Worm (Caenorhabditis elegans) whole organism, young adult: ENCODE data around the gene npa-1.
A peak's percentile ranks its signal among the peaks of the same experiment; 100 is the strongest.

Source experiments
- B0019.2 ChIP-seq: fragments of 200-800 bp; sonication (Bioruptor generic); conservative IDR thresholded peaks from 2 replicates; pipeline ENCODE4 v1.3.6; 2022; ENCODE audit warnings: missing genetic modification reagents, missing genetic modification characterization, missing compliant biosample characterization
- B0261.1 ChIP-seq: sonication (generic microtip); optimal IDR thresholded peaks from 2 replicates; lab custom pipeline; 2016; ENCODE audit warnings: mild to moderate bottlenecking, missing genetic modification characterization, moderate library complexity, missing compliant biosample characterization
- C17E4.6 ChIP-seq: fragments of 200-800 bp; sonication (Bioruptor generic); IDR thresholded peaks from 2 replicates; pipeline ENCODE4 v1.3.6; 2022; ENCODE audit warnings: missing genetic modification reagents, missing genetic modification characterization, missing compliant biosample characterization
- F33H1.4 ChIP-seq: fragments of 200-800 bp; sonication (Bioruptor generic); IDR thresholded peaks from 2 replicates; pipeline ENCODE4 v1.3.6; 2022; ENCODE audit warnings: missing genetic modification reagents, missing genetic modification characterization, missing compliant biosample characterization
- F55B11.4 ChIP-seq: sonication (generic microtip); optimal IDR thresholded peaks from 2 replicates; lab custom pipeline; 2016; ENCODE audit warnings: missing compliant biosample characterization, missing genetic modification characterization, borderline replicate concordance; ENCODE audit not compliant: insufficient read depth
- K11D2.4 ChIP-seq: fragments of 200-800 bp; sonication (Bioruptor generic); IDR thresholded peaks from 2 replicates; pipeline ENCODE4 v1.3.6; 2022; ENCODE audit warnings: missing genetic modification reagents, missing genetic modification characterization, missing compliant biosample characterization
- K12H6.12 ChIP-seq: fragments of 200-800 bp; sonication (Bioruptor generic); optimal IDR thresholded peaks from 2 replicates; lab custom pipeline; 2018; ENCODE audit warnings: mild to moderate bottlenecking, missing genetic modification characterization, missing compliant biosample characterization
- Y53G8AR.9 ChIP-seq: fragments of 200-800 bp; sonication (Bioruptor generic); conservative IDR thresholded peaks from 2 replicates; pipeline ENCODE4 v1.3.6; 2022; ENCODE audit warnings: missing genetic modification reagents, missing genetic modification characterization, missing compliant biosample characterization
- Y79H2A.3 ChIP-seq: fragments of 200-800 bp; sonication (Bioruptor generic); conservative IDR thresholded peaks from 2 replicates; pipeline ENCODE4 v1.3.6; 2022; ENCODE audit warnings: missing genetic modification reagents, missing genetic modification characterization, missing compliant biosample characterization
- Y95B8A.8 ChIP-seq: fragments of 200-800 bp; sonication (Bioruptor generic); IDR thresholded peaks from 2 replicates; pipeline ENCODE4 v1.3.6; 2022; ENCODE audit warnings: missing genetic modification reagents, missing genetic modification characterization, missing compliant biosample characterization
- ZK185.1 ChIP-seq: sonication (generic microtip); optimal IDR thresholded peaks from 2 replicates; lab custom pipeline; 2016; ENCODE audit warnings: mild to moderate bottlenecking, missing genetic modification characterization, missing compliant biosample characterization; ENCODE audit not compliant: poor library complexity, severe bottlenecking
- cebp-1 ChIP-seq, 2 experiments: fragments of 200-800 bp in 1 of 2; sonication (Bioruptor generic) in 1 of 2; sonication (generic microtip) in 1 of 2; IDR thresholded peaks in 1 of 2; optimal IDR thresholded peaks in 1 of 2; 2 replicates each; pipeline versions ENCODE4 v1.3.6 to Lab custom; 2017 to 2022; ENCODE audit warnings: missing compliant biosample characterization in 2 of 2, missing genetic modification characterization in 2 of 2, mild to moderate bottlenecking in 1 of 2, missing genetic modification reagents in 1 of 2, moderate library complexity in 1 of 2
- ceh-100 ChIP-seq: fragments of 200-800 bp; sonication (Bioruptor generic); IDR thresholded peaks from 2 replicates; pipeline ENCODE4 v1.3.6; 2022; ENCODE audit warnings: missing genetic modification reagents, missing genetic modification characterization, missing compliant biosample characterization
- ceh-27 ChIP-seq: fragments of 200-800 bp; sonication (Bioruptor generic); optimal IDR thresholded peaks from 2 replicates; lab custom pipeline; 2018; ENCODE audit warnings: mild to moderate bottlenecking, missing genetic modification characterization, moderate library complexity, missing compliant biosample characterization
- dpff-1 ChIP-seq: sonication (generic microtip); optimal IDR thresholded peaks from 2 replicates; lab custom pipeline; 2017; ENCODE audit warnings: mild to moderate bottlenecking, missing genetic modification characterization, missing compliant biosample characterization
- efl-1 ChIP-seq: fragments of 150-350 bp; optimal IDR thresholded peaks from 2 replicates; lab custom pipeline; 2014; ENCODE audit warnings: missing biosample characterization, missing genetic modification reagents, missing genetic modification characterization
- egrh-3 ChIP-seq: fragments of 200-800 bp; sonication (Bioruptor generic); IDR thresholded peaks from 2 replicates; pipeline ENCODE4 v1.3.6; 2022; ENCODE audit warnings: missing genetic modification reagents, missing genetic modification characterization, missing compliant biosample characterization
- him-1 ChIP-seq: sonication (generic microtip); optimal IDR thresholded peaks from 2 replicates; lab custom pipeline; 2016; ENCODE audit warnings: missing genotype, missing genetic modification reagents, missing genetic modification characterization, missing compliant biosample characterization
- hlh-26 ChIP-seq: fragments of 200-800 bp; sonication (Bioruptor generic); conservative IDR thresholded peaks from 2 replicates; pipeline ENCODE4 v1.3.6; 2022; ENCODE audit warnings: missing genetic modification reagents, missing genetic modification characterization, missing compliant biosample characterization
- hmg-1.2 ChIP-seq: fragments of 200-800 bp; sonication (Bioruptor generic); IDR thresholded peaks from 2 replicates; pipeline ENCODE4 v1.3.6; 2022; ENCODE audit warnings: missing genetic modification reagents, missing genetic modification characterization, missing compliant biosample characterization
- lin-26 ChIP-seq: fragments of 200-800 bp; sonication (Bioruptor generic); IDR thresholded peaks from 2 replicates; pipeline ENCODE4 v1.3.6; 2022; ENCODE audit warnings: missing genetic modification reagents, missing genetic modification characterization, missing compliant biosample characterization
- lsl-1 ChIP-seq: fragments of 200-800 bp; sonication (Bioruptor generic); optimal IDR thresholded peaks from 2 replicates; lab custom pipeline; 2018; ENCODE audit warnings: mild to moderate bottlenecking, missing genetic modification characterization, moderate library complexity, missing compliant biosample characterization
- madf-6 ChIP-seq: fragments of 200-800 bp; sonication (Bioruptor generic); IDR thresholded peaks from 2 replicates; pipeline ENCODE4 v1.3.6; 2022; ENCODE audit warnings: missing genetic modification reagents, missing genetic modification characterization, missing compliant biosample characterization
- madf-8 ChIP-seq: fragments of 200-800 bp; sonication (Bioruptor generic); conservative IDR thresholded peaks from 2 replicates; pipeline ENCODE4 v1.3.6; 2022; ENCODE audit warnings: missing genetic modification reagents, missing genetic modification characterization, missing compliant biosample characterization
- mes-4 ChIP-seq: sonication (generic microtip); optimal IDR thresholded peaks from 2 replicates; lab custom pipeline; 2016; ENCODE audit warnings: missing genotype, missing genetic modification characterization, missing compliant biosample characterization
- nfyb-1 ChIP-seq: fragments of 200-800 bp; sonication (Bioruptor generic); IDR thresholded peaks from 2 replicates; pipeline ENCODE4 v1.3.6; 2022; ENCODE audit warnings: missing genetic modification reagents, missing genetic modification characterization, missing compliant biosample characterization
- nhr-120 ChIP-seq: fragments of 200-800 bp; sonication (Bioruptor generic); IDR thresholded peaks from 2 replicates; pipeline ENCODE4 v1.3.6; 2022; ENCODE audit warnings: missing genetic modification characterization, missing compliant biosample characterization
- nhr-27 ChIP-seq: fragments of 200-800 bp; sonication (Bioruptor generic); optimal IDR thresholded peaks from 2 replicates; lab custom pipeline; 2018; ENCODE audit warnings: mild to moderate bottlenecking, missing genetic modification characterization, moderate library complexity, missing compliant biosample characterization
- rec-8 ChIP-seq, 2 experiments: sonication (generic microtip); optimal IDR thresholded peaks; 2 replicates each; lab custom pipeline; 2016; ENCODE audit warnings: mild to moderate bottlenecking in 2 of 2, missing genetic modification characterization in 2 of 2, missing genetic modification reagents in 2 of 2, missing genotype in 2 of 2, missing biosample characterization in 1 of 2, missing compliant biosample characterization in 1 of 2, moderate library complexity in 1 of 2
- repo-1 ChIP-seq: sonication (generic microtip); optimal IDR thresholded peaks from 2 replicates; lab custom pipeline; 2017; ENCODE audit warnings: mild to moderate bottlenecking, missing genetic modification characterization, missing compliant biosample characterization
- rpc-1 ChIP-seq, 2 experiments: fragments of 150-350 bp in 1 of 2; sonication (generic microtip) in 1 of 2; optimal IDR thresholded peaks; 2 replicates each; lab custom pipeline; 2014 to 2018; ENCODE audit warnings: missing biosample characterization in 1 of 2, missing genetic modification characterization in 1 of 2, missing genetic modification reagents in 1 of 2, missing genotype in 1 of 2
- sdz-38 ChIP-seq: sonication (generic microtip); optimal IDR thresholded peaks from 2 replicates; lab custom pipeline; 2016; ENCODE audit warnings: missing genotype, missing genetic modification characterization, missing compliant biosample characterization
- snpc-4 ChIP-seq, 5 experiments: fragments of 150-350 bp in 1 of 5; sonication (generic microtip) in 4 of 5; optimal IDR thresholded peaks; 2 replicates each; lab custom pipeline; 2014 to 2018; ENCODE audit warnings: missing genetic modification characterization in 5 of 5, missing biosample characterization in 3 of 5, antibody characterized with exemption in 2 of 5, mild to moderate bottlenecking in 2 of 5, missing compliant biosample characterization in 2 of 5, missing genotype in 2 of 5, moderate library complexity in 2 of 5, missing genetic modification reagents in 1 of 5
- sptf-2 ChIP-seq: fragments of 200-800 bp; sonication (Bioruptor generic); optimal IDR thresholded peaks from 2 replicates; lab custom pipeline; 2018; ENCODE audit warnings: mild to moderate bottlenecking, missing genetic modification characterization, missing compliant biosample characterization
- tbp1 ChIP-seq: fragments of 200-800 bp; sonication (Bioruptor generic); optimal IDR thresholded peaks from 2 replicates; lab custom pipeline; 2018; ENCODE audit warnings: mild to moderate bottlenecking, missing genetic modification characterization, missing compliant biosample characterization
- tbx-9 ChIP-seq: sonication (generic microtip); optimal IDR thresholded peaks from 2 replicates; lab custom pipeline; 2016; ENCODE audit warnings: borderline replicate concordance, missing genetic modification characterization, inconsistent platforms, missing compliant biosample characterization
- unc-130 ChIP-seq: sonication (generic microtip); optimal IDR thresholded peaks from 2 replicates; lab custom pipeline; 2016; ENCODE audit warnings: missing genetic modification reagents, missing genetic modification characterization, missing compliant biosample characterization
- ztf-22 ChIP-seq: fragments of 200-800 bp; sonication (Bioruptor generic); optimal IDR thresholded peaks from 2 replicates; lab custom pipeline; 2018; ENCODE audit warnings: mild to moderate bottlenecking, missing genetic modification characterization, moderate library complexity, missing compliant biosample characterization
- ztf-25 ChIP-seq: fragments of 200-800 bp; sonication (Bioruptor generic); IDR thresholded peaks from 2 replicates; pipeline ENCODE4 v1.3.6; 2022; ENCODE audit warnings: missing genetic modification reagents, missing genetic modification characterization, missing compliant biosample characterization

The npa-1 gene

ce11 chrV:7069605-7070004 lies 6.0 kb upstream of the npa-1 start:
- peak; percentile 85 for TF ChIP-seq tbp1
- no peak for TF ChIP-seq repo-1 (tag; lab: Kevin White, UChicago)
- no peak for TF ChIP-seq K11D2.4
- no peak for TF ChIP-seq snpc-4 (GFP tag; optimal IDR thresholded peaks at IDR 0.05; lab: Kevin White, UChicago)
- TF ChIP-seq snpc-4 (tag; optimal IDR thresholded peaks at IDR 0.05; lab: Kevin White, UChicago): peak in 1 of 4 experiments; percentile 8
- TF ChIP-seq ztf-22 (GFP tag; lab: Kevin White, UChicago): no peak
- peak; percentile 55; the same call in 1 of the 2 replicates for TF ChIP-seq lin-26 (GFP tag; lab: Robert Waterston, UW)
- TF ChIP-seq rec-8 (tag; optimal IDR thresholded peaks at IDR 0.05; lab: Kevin White, UChicago): no peak
- 0 out of 2 replicates have a peak, but pooled peaks have one; percentile 11 for TF ChIP-seq madf-6 (GFP tag; lab: Robert Waterston, UW)
- TF ChIP-seq B0261.1: peak; percentile 64
- 0 out of 2 replicates have a peak, but pooled peaks have one; percentile 10 for TF ChIP-seq hmg-1.2 (GFP tag; lab: Robert Waterston, UW)
- peak; percentile 53 for TF ChIP-seq rpc-1 (optimal IDR thresholded peaks at IDR 0.05; lab: Kevin White, UChicago)
- peak; percentile 68 for TF ChIP-seq rpc-1 (tag; optimal IDR thresholded peaks at IDR 0.05; lab: Kevin White, UChicago)
- TF ChIP-seq ztf-25 (GFP tag; lab: Robert Waterston, UW): 0 out of 2 replicates have a peak, but pooled peaks have one; percentile 40

- TF ChIP-seq K12H6.12 (tag; lab: Kevin White, UChicago) (no peak), sptf-2 (GFP tag; lab: Kevin White, UChicago) (no peak), hlh-26 (GFP tag; lab: Robert Waterston, UW) (no peak), unc-130 (GFP tag; lab: Kevin White, UChicago) (no peak)
- TF ChIP-seq, all 124 proteins: peak for 0
Measured at ce11 chrV:7072309-7072708, 3.3 kb upstream of the npa-1 start, which contains the start of gene F27B10.1. TSS of gene F27B10.1 (plus strand) at chrV:7072609.

- 0 out of 2 replicates have a peak, but pooled peaks have one; percentile 11 for TF ChIP-seq cebp-1 (GFP tag; IDR thresholded peaks at IDR 0.05; lab: Robert Waterston, UW)
- TF ChIP-seq cebp-1 (tag; optimal IDR thresholded peaks at IDR 0.05; lab: Kevin White, UChicago): peak; percentile 6
- no peak for TF ChIP-seq mes-4 (tag; lab: Kevin White, UChicago)
- TF ChIP-seq madf-8 (GFP tag; lab: Robert Waterston, UW): no peak
- TF ChIP-seq sdz-38 (tag; lab: Kevin White, UChicago): no peak
- TF ChIP-seq efl-1: no peak
- TF ChIP-seq nfyb-1 (GFP tag; lab: Robert Waterston, UW): no peak
- no peak for TF ChIP-seq Y79H2A.3 (GFP tag; lab: Robert Waterston, UW)
- TF ChIP-seq ZK185.1 (tag; lab: Kevin White, UChicago): peak; percentile 32
- TF ChIP-seq B0261.1: no peak
- no peak for TF ChIP-seq lsl-1 (GFP tag; lab: Kevin White, UChicago)
- no peak for TF ChIP-seq egrh-3 (GFP tag; lab: Robert Waterston, UW)
- no peak for TF ChIP-seq tbx-9 (tag; lab: Kevin White, UChicago)
Measured at ce11 chrV:7076161-7076560, 574 bp downstream of the npa-1 start.

- no peak for TF ChIP-seq Y95B8A.8
- 0 out of 2 replicates have a peak, but pooled peaks have one; percentile 13 for TF ChIP-seq Y53G8AR.9 (GFP tag; lab: Robert Waterston, UW)
- TF ChIP-seq, all 124 proteins: peak for 1
Measured at ce11 chrV:7078765-7079164, 3.2 kb downstream of the npa-1 start.

ce11 chrV:7079388-7079787 lies 3.8 kb downstream of the npa-1 start:
- TF ChIP-seq nhr-120 (GFP tag; lab: Robert Waterston, UW) (no peak), egrh-3 (GFP tag; lab: Robert Waterston, UW) (no peak), ZK185.1 (tag; lab: Kevin White, UChicago) (no peak), F33H1.4 (GFP tag; lab: Robert Waterston, UW) (no peak), ceh-27 (GFP tag; lab: Kevin White, UChicago) (no peak), dpff-1 (tag; lab: Kevin White, UChicago) (no peak), C17E4.6 (GFP tag; lab: Robert Waterston, UW) (no peak), efl-1 (no peak), nhr-27 (tag; lab: Kevin White, UChicago) (no peak), sptf-2 (GFP tag; lab: Kevin White, UChicago) (no peak), B0019.2 (GFP tag; lab: Robert Waterston, UW) (no peak), F55B11.4 (tag; lab: Kevin White, UChicago) (no peak), him-1 (tag; lab: Kevin White, UChicago) (no peak), ceh-100 (GFP tag; lab: Robert Waterston, UW) (no peak)
- TF ChIP-seq, all 124 proteins: peak for 0
